Worm (Caenorhabditis elegans) whole organism, L4/young adult: ENCODE data around the gene F14H8.4.

Experiments used
- W03F9.2 ChIP-seq: fragments of 150-350 bp; optimal IDR thresholded peaks from 2 replicates; lab custom pipeline; 2014; ENCODE audit warnings: missing biosample characterization, missing genetic modification characterization
- dao-5 ChIP-seq: sonication (generic microtip); optimal IDR thresholded peaks from 2 replicates; lab custom pipeline; 2016; ENCODE audit warnings: missing genotype, missing genetic modification characterization, moderate library complexity, missing compliant biosample characterization
- him-1 ChIP-seq: sonication (generic microtip); optimal IDR thresholded peaks from 2 replicates; lab custom pipeline; 2016; ENCODE audit warnings: missing genotype, missing genetic modification reagents, missing genetic modification characterization, missing compliant biosample characterization

DNA sequence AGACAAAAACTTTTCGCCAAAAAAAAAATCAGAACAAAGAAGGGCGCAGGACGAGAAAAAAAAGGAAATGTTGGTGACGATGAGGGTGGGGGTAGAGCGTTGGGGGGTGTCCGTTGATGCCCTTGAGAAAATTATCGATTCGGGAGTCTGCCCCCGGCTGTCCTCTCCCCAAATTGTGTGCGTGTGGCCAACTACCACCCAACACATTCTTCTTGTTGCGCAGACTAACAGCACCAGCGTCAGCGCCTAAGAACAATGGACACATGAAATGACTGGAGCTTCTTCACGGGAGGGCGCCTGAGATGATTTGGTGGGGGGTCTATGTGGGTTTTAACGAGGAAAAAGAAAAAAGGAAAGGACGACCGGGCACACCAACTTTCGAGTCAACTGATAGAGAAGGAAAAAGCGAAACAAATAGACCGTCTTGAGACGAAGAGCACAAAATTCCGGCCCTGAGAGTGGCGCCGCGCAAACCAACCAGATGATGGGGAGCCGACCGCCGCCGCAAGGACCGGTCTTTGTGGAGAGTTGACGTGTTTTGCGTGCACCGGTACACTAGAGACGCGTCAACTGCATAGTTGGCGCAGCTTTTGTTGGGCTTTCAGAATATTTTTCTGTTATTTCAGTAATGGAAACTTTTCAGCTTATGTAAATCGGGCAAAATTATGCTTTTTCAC, 41.6 kb downstream of the F14H8.4 start, which contains the start of gene C25D7.9:
- no peak for TF ChIP-seq him-1 (tag; lab: Kevin White, UChicago)
- TF ChIP-seq W03F9.2: no peak
- TF ChIP-seq dao-5: no peak
